Fruit fly (Drosophila melanogaster): ENCODE results near the gene NPF.

- TF ChIP-seq pan (optimal IDR thresholded peaks at IDR 0.05) (no peak), usp (GFP tag; optimal IDR thresholded peaks at IDR 0.05) (no peak), psq (optimal IDR thresholded peaks at IDR 0.05) (no peak), Dll (optimal IDR thresholded peaks at IDR 0.05) (no peak), EcR (GFP tag; optimal IDR thresholded peaks at IDR 0.05) (no peak)
Observed at dm6 chr3R:16640005-16640408, 31.0 kb downstream of the NPF start, which contains the start of gene nonA-l.
